Worm (Caenorhabditis elegans): Measurements from ENCODE around the gene D2062.4.
"Not testable (repeated sequence)": the region's sequence is repeated elsewhere in the genome, so short reads cannot be mapped to it uniquely, and the experiment has no call there.

- not testable (repeated sequence) for TF ChIP-seq lsy-2, ztf-11, snpc-4, pha-4, lin-13, elt-3, nhr-237, nhr-2 (tag; optimal IDR thresholded peaks at IDR 0.05)
Measured at ce11 chrII:2665081-2665480, 41.9 kb downstream of the D2062.4 start, which contains the start of gene F22E5.2.
